Fruit fly (Drosophila melanogaster) whole organism, wandering third instar larva: ENCODE measurements around the gene CG31975.

Source experiments
- CG32264 ChIP-seq: fragments of 200-800 bp; sonication (Bioruptor generic); optimal IDR thresholded peaks from 2 replicates; lab custom pipeline; 2016; ENCODE audit warnings: missing biosample characterization, missing genetic modification characterization
- CrebA ChIP-seq: fragments of 200-800 bp; sonication (Bioruptor generic); optimal IDR thresholded peaks from 2 replicates; lab custom pipeline; 2016; ENCODE audit warnings: missing biosample characterization, mild to moderate bottlenecking, missing genetic modification characterization, borderline replicate concordance
- Dfd ChIP-seq: fragments of >200 bp; optimal IDR thresholded peaks from 2 replicates; lab custom pipeline; 2017; ENCODE audit warnings: missing biosample characterization, missing genetic modification characterization
- Myc ChIP-seq: fragments of >200 bp; optimal IDR thresholded peaks from 2 replicates; lab custom pipeline; 2017
- br ChIP-seq: fragments of 200-800 bp; sonication (Bioruptor generic); optimal IDR thresholded peaks from 2 replicates; lab custom pipeline; 2016; ENCODE audit warnings: missing biosample characterization, missing genetic modification characterization
- dl ChIP-seq, 2 experiments: fragments of 175-275, 200-275 bp in 1 of 2; fragments of 200-275 bp in 1 of 2; sonication (Bioruptor generic); optimal IDR thresholded peaks; lab custom pipeline; 2018; ENCODE audit warnings: mild to moderate bottlenecking in 2 of 2, missing biosample characterization in 2 of 2, missing genetic modification characterization in 2 of 2, moderate library complexity in 2 of 2; ENCODE audit not compliant: partially characterized antibody in 2 of 2, insufficient read depth in 1 of 2
- dmrt93B ChIP-seq: fragments of 200-800 bp; sonication (Bioruptor generic); optimal IDR thresholded peaks from 2 replicates; lab custom pipeline; 2018; ENCODE audit warnings: missing biosample characterization, mild to moderate bottlenecking, missing genetic modification characterization
- fru ChIP-seq: fragments of 200-800 bp; sonication (Bioruptor generic); optimal IDR thresholded peaks from 3 replicates; lab custom pipeline; 2016; ENCODE audit warnings: missing biosample characterization, mild to moderate bottlenecking, missing genetic modification characterization
- h ChIP-seq: fragments of 200-800 bp; sonication (Bioruptor generic); optimal IDR thresholded peaks from 3 replicates; lab custom pipeline; 2016; ENCODE audit warnings: missing biosample characterization, mild to moderate bottlenecking, missing genetic modification characterization
- pan ChIP-seq: fragments of >200 bp; optimal IDR thresholded peaks from 2 replicates; lab custom pipeline; 2017
- psq ChIP-seq: fragments of 200-800 bp; sonication (Bioruptor generic); optimal IDR thresholded peaks from 3 replicates; lab custom pipeline; 2017; ENCODE audit warnings: missing biosample characterization, mild to moderate bottlenecking, missing genetic modification characterization, moderate library complexity
- sage ChIP-seq: fragments of 200-800 bp; sonication (Bioruptor generic); optimal IDR thresholded peaks from 2 replicates; lab custom pipeline; 2016; ENCODE audit warnings: missing biosample characterization, mild to moderate bottlenecking, missing genetic modification characterization
- sv ChIP-seq: fragments of 200-800 bp; sonication (Bioruptor generic); optimal IDR thresholded peaks from 3 replicates; lab custom pipeline; 2016; ENCODE audit warnings: missing biosample characterization, missing genetic modification characterization
- tai ChIP-seq: sonication (Bioruptor generic); optimal IDR thresholded peaks from 2 replicates; lab custom pipeline; 2016; ENCODE audit warnings: missing biosample characterization, missing genetic modification characterization

DNA sequence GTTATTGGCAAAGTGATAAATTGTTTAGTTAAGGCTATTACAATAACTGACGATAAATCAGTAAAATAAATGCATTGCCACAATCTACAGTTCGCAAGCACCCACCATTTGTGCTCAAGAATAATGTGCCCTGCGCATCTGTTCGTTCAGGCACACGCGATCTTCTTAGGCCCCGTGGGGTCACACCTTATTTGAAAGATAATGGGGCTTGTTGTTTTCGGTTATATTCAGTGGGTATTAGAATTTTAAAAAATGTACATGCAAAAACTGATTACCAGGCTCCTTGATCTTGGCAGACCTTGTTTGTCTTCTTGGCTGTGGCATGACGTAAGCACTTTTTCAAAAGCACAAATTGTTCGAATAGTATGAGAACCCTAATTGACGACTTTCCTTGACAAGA, 33.8 kb downstream of the CG31975 start:
- TF ChIP-seq tai (GFP tag; lab: Kevin White, UChicago) = no peak
- TF ChIP-seq Dfd (GFP tag; lab: Kevin White, UChicago) = no peak
- no peak for TF ChIP-seq CrebA (GFP tag; lab: Kevin White, UChicago)
- TF ChIP-seq h (GFP tag; lab: Kevin White, UChicago) = no peak
- TF ChIP-seq pan (lab: Kevin White, UChicago) = no peak
- TF ChIP-seq fru (GFP tag; lab: Kevin White, UChicago) = no peak
- no peak for TF ChIP-seq br (GFP tag; lab: Kevin White, UChicago)
- no peak for TF ChIP-seq psq (GFP tag; lab: Kevin White, UChicago)
- TF ChIP-seq CG32264 (GFP tag; lab: Kevin White, UChicago) = no peak
- TF ChIP-seq Myc (lab: Kevin White, UChicago) = no peak
- no peak for TF ChIP-seq sv (GFP tag; lab: Kevin White, UChicago)
- TF ChIP-seq dmrt93B (GFP tag; lab: Kevin White, UChicago) = no peak
- no peak for TF ChIP-seq dl (GFP tag; optimal IDR thresholded peaks at IDR 0.05; lab: Kevin White, UChicago; ENCODE audit: insufficient read depth in 1 of 2, partially characterized antibody in 2 of 2)
- no peak for TF ChIP-seq sage (GFP tag; lab: Kevin White, UChicago)
